Worm (Caenorhabditis elegans) whole organism, early embryonic: ENCODE measurements around the gene hlh-31.
"Not testable (repeated sequence)": the region's sequence is repeated elsewhere in the genome, so short reads cannot be mapped to it uniquely, and the experiment has no call there.

ENCODE experiments used
- B0310.2 ChIP-seq: sonication (generic microtip); optimal IDR thresholded peaks from 2 replicates; lab custom pipeline; 2016; ENCODE audit warnings: mild to moderate bottlenecking, missing genetic modification characterization, missing compliant biosample characterization
- F13C5.2 ChIP-seq: sonication (generic microtip); optimal IDR thresholded peaks from 2 replicates; lab custom pipeline; 2017; ENCODE audit warnings: mild to moderate bottlenecking, missing genetic modification characterization, inconsistent platforms, missing compliant biosample characterization
- aly-1 ChIP-seq: sonication (generic microtip); optimal IDR thresholded peaks from 2 replicates; lab custom pipeline; 2016; ENCODE audit warnings: missing genetic modification characterization, missing compliant biosample characterization
- ama-1 ChIP-seq: fragments of 150-350 bp; optimal IDR thresholded peaks from 2 replicates; lab custom pipeline; 2014
- ceh-13 ChIP-seq: fragments of 200-800 bp; sonication (Bioruptor generic); optimal IDR thresholded peaks from 2 replicates; lab custom pipeline; 2018; ENCODE audit warnings: mild to moderate bottlenecking, missing genetic modification characterization, missing compliant biosample characterization
- ceh-36 ChIP-seq: sonication (generic microtip); optimal IDR thresholded peaks from 2 replicates; lab custom pipeline; 2016; ENCODE audit warnings: missing genetic modification characterization, inconsistent platforms, missing compliant biosample characterization
- ets-7 ChIP-seq: sonication (generic microtip); optimal IDR thresholded peaks from 2 replicates; lab custom pipeline; 2016; ENCODE audit warnings: missing genotype, missing genetic modification characterization, missing compliant biosample characterization
- flt-1 ChIP-seq: fragments of 200-800 bp; sonication (Bioruptor generic); IDR thresholded peaks from 2 replicates; pipeline ENCODE4 v1.3.6; 2022; ENCODE audit warnings: missing genetic modification characterization, missing compliant biosample characterization
- hmbx-1 ChIP-seq: sonication (generic microtip); optimal IDR thresholded peaks from 2 replicates; lab custom pipeline; 2016; ENCODE audit warnings: mild to moderate bottlenecking, missing genetic modification characterization, missing compliant biosample characterization
- hmg-4 ChIP-seq: fragments of 200-800 bp; sonication (Bioruptor generic); optimal IDR thresholded peaks from 2 replicates; lab custom pipeline; 2018; ENCODE audit warnings: mild to moderate bottlenecking, missing genetic modification characterization, missing compliant biosample characterization
- hnd-1 ChIP-seq: sonication (generic microtip); optimal IDR thresholded peaks from 2 replicates; lab custom pipeline; 2016; ENCODE audit warnings: missing genetic modification characterization, missing compliant biosample characterization
- pes-1 ChIP-seq: fragments of 200-800 bp; sonication (Bioruptor generic); IDR thresholded peaks from 2 replicates; pipeline ENCODE4 v1.3.6; 2022; ENCODE audit warnings: missing genetic modification reagents, missing genetic modification characterization, missing compliant biosample characterization
- scrt-1 ChIP-seq: fragments of 200-800 bp; sonication (Bioruptor generic); IDR thresholded peaks from 2 replicates; pipeline ENCODE4 v1.3.6; 2022; ENCODE audit warnings: missing genetic modification characterization, missing compliant biosample characterization
- sea-1 ChIP-seq: fragments of 200-800 bp; sonication (Bioruptor generic); conservative IDR thresholded peaks from 2 replicates; pipeline ENCODE4 v1.3.6; 2022; ENCODE audit warnings: missing genetic modification characterization, missing compliant biosample characterization
- tbx-11 ChIP-seq: fragments of 200-800 bp; sonication (Bioruptor generic); IDR thresholded peaks from 2 replicates; pipeline ENCODE4 v1.3.6; 2022; ENCODE audit warnings: missing genetic modification characterization, missing compliant biosample characterization
- tbx-37 ChIP-seq: fragments of 200-800 bp; sonication (Bioruptor generic); conservative IDR thresholded peaks from 2 replicates; pipeline ENCODE4 v1.3.6; 2022; ENCODE audit warnings: missing genetic modification reagents, missing genetic modification characterization, missing compliant biosample characterization
- tra-4 ChIP-seq: sonication (generic microtip); optimal IDR thresholded peaks from 2 replicates; lab custom pipeline; 2017; ENCODE audit warnings: missing genetic modification characterization, missing compliant biosample characterization

hlh-31 gene

ce11 chrIV:16280614-16281013 is 23.2 kb downstream of the hlh-31 start, which contains the start of gene clec-191:
clec-191 (minus strand) TSS chrIV:16280714.
- TF ChIP-seq tbx-11 (GFP tag; lab: Robert Waterston, UW) (no peak), flt-1 (no peak), hnd-1 (no peak), tbx-37 (no peak), tra-4 (tag; lab: Kevin White, UChicago) (no peak), ceh-13 (GFP tag; lab: Kevin White, UChicago) (no peak), ets-7 (no peak), F13C5.2 (tag; lab: Kevin White, UChicago) (no peak), scrt-1 (GFP tag; lab: Robert Waterston, UW) (no peak), hmg-4 (GFP tag; lab: Kevin White, UChicago) (no peak), aly-1 (no peak), hmbx-1 (tag; lab: Kevin White, UChicago) (no peak), sea-1 (GFP tag; lab: Robert Waterston, UW) (no peak), ama-1 (lab: Kevin White, UChicago) (no peak), pes-1 (GFP tag; lab: Robert Waterston, UW) (no peak), ceh-36 (tag; lab: Kevin White, UChicago) (no peak), B0310.2 (no peak)

DNA sequence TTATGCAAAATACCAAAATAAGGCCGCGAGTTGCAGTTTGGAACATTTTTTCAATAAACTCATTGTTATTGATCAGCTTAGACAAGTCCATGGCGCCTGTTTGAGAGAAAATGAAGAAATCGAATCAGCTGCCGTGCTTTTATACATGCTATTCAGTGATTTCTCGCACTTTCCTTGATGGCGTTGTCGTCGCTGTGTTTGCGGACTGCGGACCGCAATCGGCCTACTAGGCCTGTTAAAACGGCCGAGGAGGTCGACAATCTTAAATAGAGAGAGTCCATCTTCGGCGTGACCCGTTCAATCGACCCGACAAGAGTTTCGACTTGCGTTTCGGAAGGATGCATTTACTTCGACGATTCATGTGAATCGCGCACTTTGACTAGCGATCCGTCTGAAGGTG is 33.3 kb downstream of the hlh-31 start, which contains the start of gene srz-75:
TSS of gene srz-75 (minus strand) at position 101 of the 400 bp plus-strand sequence.
- TF ChIP-seq tra-4 (tag; lab: Kevin White, UChicago) (no peak), tbx-37 (no peak), sea-1 (GFP tag; lab: Robert Waterston, UW) (no peak), hmg-4 (GFP tag; lab: Kevin White, UChicago) (no peak), scrt-1 (GFP tag; lab: Robert Waterston, UW) (no peak), ama-1 (lab: Kevin White, UChicago) (no peak)

DNA sequence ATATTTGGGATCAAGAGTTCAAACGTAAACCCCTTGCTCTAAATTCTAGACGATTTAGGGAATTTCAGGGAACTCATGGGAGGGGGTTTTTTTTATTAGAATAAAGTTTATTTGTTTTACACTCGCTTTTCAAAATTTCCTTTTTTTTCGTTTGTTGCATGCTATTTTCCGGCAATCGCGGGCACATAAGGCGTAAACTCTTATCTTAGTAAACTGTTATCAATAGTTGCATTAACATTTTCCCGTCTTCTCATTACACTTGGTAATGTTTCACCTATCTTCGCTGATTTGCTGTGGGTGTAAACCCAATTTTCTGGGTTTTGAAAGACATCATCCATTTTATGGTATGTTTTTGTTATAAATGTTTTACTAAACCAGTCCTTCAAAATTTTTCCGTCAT is 36.5 kb downstream of the hlh-31 start:
- TF ChIP-seq tra-4 (tag; lab: Kevin White, UChicago) (no peak), flt-1 (no peak), B0310.2 (no peak), hmbx-1 (tag; lab: Kevin White, UChicago) (no peak), scrt-1 (GFP tag; lab: Robert Waterston, UW) (no peak), F13C5.2 (tag; lab: Kevin White, UChicago) (no peak), hnd-1 (no peak), pes-1 (GFP tag; lab: Robert Waterston, UW) (no peak), sea-1 (GFP tag; lab: Robert Waterston, UW) (no peak), ceh-36 (tag; lab: Kevin White, UChicago) (no peak), aly-1 (no peak), tbx-11 (GFP tag; lab: Robert Waterston, UW) (no peak), hmg-4 (GFP tag; lab: Kevin White, UChicago) (no peak), ets-7 (no peak), ama-1 (lab: Kevin White, UChicago) (no peak), ceh-13 (GFP tag; lab: Kevin White, UChicago) (no peak), tbx-37 (no peak)

ce11 chrIV:16298851-16299250 is 41.4 kb downstream of the hlh-31 start, which contains the start of gene srz-72:
srz-72 (plus strand) TSS chrIV:16299151.
- TF ChIP-seq hmg-4 (GFP tag; lab: Kevin White, UChicago) (no peak), ceh-13 (GFP tag; lab: Kevin White, UChicago) (no peak), tbx-11 (GFP tag; lab: Robert Waterston, UW) (no peak), tbx-37 (no peak), hnd-1 (no peak)

ce11 chrIV:16306918-16307317 is 49.5 kb downstream of the hlh-31 start:
- TF ChIP-seq scrt-1 (GFP tag; lab: Robert Waterston, UW) (no peak), ceh-36 (tag; lab: Kevin White, UChicago) (no peak), hmbx-1 (tag; lab: Kevin White, UChicago) (no peak), B0310.2 (no peak), tbx-11 (GFP tag; lab: Robert Waterston, UW) (no peak), tra-4 (tag; lab: Kevin White, UChicago) (no peak), ets-7 (no peak), tbx-37 (no peak), aly-1 (no peak), ceh-13 (GFP tag; lab: Kevin White, UChicago) (no peak), ama-1 (lab: Kevin White, UChicago) (no peak), hnd-1 (no peak), F13C5.2 (tag; lab: Kevin White, UChicago) (no peak), flt-1 (no peak), pes-1 (GFP tag; lab: Robert Waterston, UW) (no peak), sea-1 (GFP tag; lab: Robert Waterston, UW) (no peak)

- TF ChIP-seq sea-1 (GFP tag; lab: Robert Waterston, UW); hnd-1; flt-1: not testable (repeated sequence)
These were observed 50.5 kb downstream of the hlh-31 start, which contains the start of gene rac-2 for ce11 chrIV:16307925-16308324. rac-2 (plus strand) TSS chrIV:16308225.
